Fruit fly (Drosophila melanogaster) whole organism, embryonic: ENCODE measurements around the gene CG17202.

Source experiments
- CG10462 ChIP-seq: fragments of 200-800 bp; sonication (Bioruptor generic); optimal IDR thresholded peaks from 2 replicates; lab custom pipeline; 2016; ENCODE audit warnings: missing biosample characterization, missing genetic modification characterization
- CG10959 ChIP-seq: fragments of 200-800 bp; sonication (Bioruptor generic); IDR thresholded peaks from 2 replicates; pipeline ENCODE4 v1.3.6; 2022; ENCODE audit warnings: missing biosample characterization, missing genetic modification characterization
- CG11093 ChIP-seq: fragments of 200-800 bp; sonication (Bioruptor generic); IDR thresholded peaks from 3 replicates; pipeline ENCODE4 v1.3.6; 2022; ENCODE audit warnings: missing biosample characterization, missing genetic modification characterization
- CG11247 ChIP-seq: fragments of 200-800 bp; sonication (Bioruptor generic); IDR thresholded peaks from 2 replicates; pipeline ENCODE4 v1.3.6; 2022; ENCODE audit warnings: missing biosample characterization, missing genetic modification characterization
- CG12219 ChIP-seq: fragments of 200-800 bp; sonication (Bioruptor generic); optimal IDR thresholded peaks from 3 replicates; lab custom pipeline; 2018; ENCODE audit warnings: missing biosample characterization, mild to moderate bottlenecking, missing genetic modification characterization
- CG1233 ChIP-seq: fragments of 200-800 bp; sonication (Bioruptor generic); optimal IDR thresholded peaks from 4 replicates; lab custom pipeline; 2018; ENCODE audit warnings: missing biosample characterization, mild to moderate bottlenecking, missing genetic modification characterization
- CG13775 ChIP-seq: fragments of 200-800 bp; sonication (Bioruptor generic); optimal IDR thresholded peaks from 3 replicates; lab custom pipeline; 2017; ENCODE audit warnings: missing biosample characterization, mild to moderate bottlenecking, missing genetic modification characterization
- CG14441 ChIP-seq: fragments of 200-800 bp; sonication (Bioruptor generic); IDR thresholded peaks from 2 replicates; pipeline ENCODE4 v1.3.6; 2022; ENCODE audit warnings: missing biosample characterization, missing genetic modification characterization
- CG1647 ChIP-seq: fragments of 200-800 bp; sonication (Bioruptor generic); optimal IDR thresholded peaks from 3 replicates; lab custom pipeline; 2016; ENCODE audit warnings: missing biosample characterization, missing genetic modification characterization
- CG16813 ChIP-seq: fragments of 200-800 bp; sonication (Bioruptor generic); IDR thresholded peaks from 3 replicates; pipeline ENCODE4 v1.3.6; 2022; ENCODE audit warnings: missing biosample characterization, missing genetic modification characterization; ENCODE audit not compliant: partially characterized antibody
- CG16815 ChIP-seq: fragments of 200-800 bp; sonication (Bioruptor generic); optimal IDR thresholded peaks from 3 replicates; lab custom pipeline; 2017; ENCODE audit warnings: missing biosample characterization, mild to moderate bottlenecking, missing genetic modification characterization
- CG16863 ChIP-seq: fragments of 200-800 bp; sonication (Bioruptor generic); optimal IDR thresholded peaks from 3 replicates; lab custom pipeline; 2016; ENCODE audit warnings: missing biosample characterization, missing genetic modification characterization
- CG17361 ChIP-seq: fragments of 200-800 bp; sonication (Bioruptor generic); IDR thresholded peaks from 3 replicates; pipeline ENCODE4 v1.3.6; 2022; ENCODE audit warnings: missing biosample characterization, missing genetic modification characterization
- CG17385 ChIP-seq: fragments of 200-800 bp; sonication (Bioruptor generic); optimal IDR thresholded peaks from 3 replicates; lab custom pipeline; 2018; ENCODE audit warnings: missing biosample characterization, mild to moderate bottlenecking, missing genetic modification characterization
- CG18764 ChIP-seq: fragments of 200-800 bp; sonication (Bioruptor generic); optimal IDR thresholded peaks from 3 replicates; lab custom pipeline; 2016; ENCODE audit warnings: missing biosample characterization, missing genetic modification characterization
- CG2120 ChIP-seq: fragments of 200-800 bp; sonication (Bioruptor generic); optimal IDR thresholded peaks from 3 replicates; lab custom pipeline; 2016; ENCODE audit warnings: missing biosample characterization, missing genetic modification characterization
- CG2875 ChIP-seq: fragments of 200-800 bp; sonication (Bioruptor generic); optimal IDR thresholded peaks from 2 replicates; lab custom pipeline; 2017; ENCODE audit warnings: missing biosample characterization, mild to moderate bottlenecking, missing genetic modification characterization, missing genetic modification reagents
- CG5245 ChIP-seq: fragments of 200-800 bp; sonication (Bioruptor generic); optimal IDR thresholded peaks from 3 replicates; lab custom pipeline; 2016; ENCODE audit warnings: missing biosample characterization, missing genetic modification characterization
- CG8388 ChIP-seq: fragments of 200-800 bp; sonication (Bioruptor generic); optimal IDR thresholded peaks from 2 replicates; lab custom pipeline; 2019; ENCODE audit warnings: missing biosample characterization, mild to moderate bottlenecking, missing genetic modification characterization, moderate library complexity
- CG8924 ChIP-seq: fragments of 200-800 bp; optimal IDR thresholded peaks from 3 replicates; lab custom pipeline; 2019; ENCODE audit warnings: missing biosample characterization, mild to moderate bottlenecking, missing genetic modification characterization, moderate library complexity
- CG9727 ChIP-seq: fragments of 200-800 bp; sonication (Bioruptor generic); optimal IDR thresholded peaks from 3 replicates; lab custom pipeline; 2017; ENCODE audit warnings: missing biosample characterization, mild to moderate bottlenecking, missing genetic modification characterization
- CG9817 ChIP-seq: fragments of 200-800 bp; sonication (Bioruptor generic); optimal IDR thresholded peaks from 2 replicates; lab custom pipeline; 2018; ENCODE audit warnings: missing biosample characterization, mild to moderate bottlenecking, missing genetic modification characterization, moderate library complexity
- CG9876 ChIP-seq: fragments of 200-800 bp; sonication (Bioruptor generic); optimal IDR thresholded peaks from 2 replicates; lab custom pipeline; 2016; ENCODE audit warnings: missing biosample characterization, missing genetic modification characterization
- CHES-1-like ChIP-seq: fragments of 200-800 bp; sonication (Bioruptor generic); optimal IDR thresholded peaks from 2 replicates; lab custom pipeline; 2016; ENCODE audit warnings: missing biosample characterization, missing genetic modification characterization
- Doc3 ChIP-seq: fragments of 200-800 bp; sonication (Bioruptor generic); IDR thresholded peaks from 3 replicates; pipeline ENCODE4 v1.3.6; 2022; ENCODE audit warnings: missing biosample characterization, missing genetic modification characterization; ENCODE audit not compliant: partially characterized antibody
- E2f2 ChIP-seq: fragments of 200-800 bp; sonication (Bioruptor generic); IDR thresholded peaks from 2 replicates; pipeline ENCODE4 v1.3.6; 2022; ENCODE audit warnings: missing biosample characterization, missing genetic modification characterization
- HLHmδ ChIP-seq: fragments of 200-800 bp; sonication (Bioruptor generic); optimal IDR thresholded peaks from 2 replicates; lab custom pipeline; 2018; ENCODE audit warnings: missing biosample characterization, mild to moderate bottlenecking, missing genetic modification characterization, moderate library complexity
- HmgZ ChIP-seq: fragments of 200-800 bp; sonication (Bioruptor generic); optimal IDR thresholded peaks from 2 replicates; lab custom pipeline; 2018; ENCODE audit warnings: missing biosample characterization, mild to moderate bottlenecking, missing genetic modification characterization
- Lpt ChIP-seq: fragments of >200 bp; optimal IDR thresholded peaks from 2 replicates; lab custom pipeline; 2018; ENCODE audit warnings: missing biosample characterization, missing genetic modification characterization
- Med ChIP-seq: fragments of 200-800 bp; sonication (Bioruptor generic); peaks from one replicate; lab custom pipeline; 2016; ENCODE audit warnings: missing biosample characterization, missing genetic modification characterization, mild to moderate bottlenecking, inconsistent platforms, moderate library complexity
- Mes4 ChIP-seq: fragments of 200-800 bp; sonication (Bioruptor generic); optimal IDR thresholded peaks from 2 replicates; lab custom pipeline; 2016; ENCODE audit warnings: missing biosample characterization, missing genetic modification characterization
- NC2β ChIP-seq: fragments of 200-800 bp; sonication (Bioruptor generic); optimal IDR thresholded peaks from 2 replicates; lab custom pipeline; 2016; ENCODE audit warnings: missing biosample characterization, missing genetic modification characterization
- Pdp1 ChIP-seq, 2 experiments: fragments of 200-800 bp; sonication (Bioruptor generic); optimal IDR thresholded peaks; 3 replicates each; lab custom pipeline; 2016; ENCODE audit warnings: missing biosample characterization in 2 of 2, missing genetic modification characterization in 2 of 2, mild to moderate bottlenecking in 1 of 2, moderate library complexity in 1 of 2
- Ptx1 ChIP-seq: fragments of 200-800 bp; sonication (Bioruptor generic); IDR thresholded peaks from 2 replicates; pipeline ENCODE4 v1.3.6; 2022; ENCODE audit warnings: missing biosample characterization, missing genetic modification characterization
- Sin3A ChIP-seq: fragments of >200 bp; optimal IDR thresholded peaks from 2 replicates; lab custom pipeline; 2018
- Sry-δ ChIP-seq: fragments of 200-800 bp; sonication (Bioruptor generic); optimal IDR thresholded peaks from 2 replicates; lab custom pipeline; 2016; ENCODE audit warnings: missing biosample characterization, missing genetic modification characterization
- ato ChIP-seq: fragments of 200-800 bp; sonication (Bioruptor generic); IDR thresholded peaks from 2 replicates; pipeline ENCODE4 v1.3.6; 2022; ENCODE audit warnings: missing biosample characterization, missing genetic modification characterization; ENCODE audit not compliant: partially characterized antibody
- crc ChIP-seq: fragments of 200-800 bp; sonication (Bioruptor generic); optimal IDR thresholded peaks from 2 replicates; lab custom pipeline; 2016; ENCODE audit warnings: missing biosample characterization, missing genetic modification characterization
- disco-r ChIP-seq: fragments of 200-800 bp; sonication (Bioruptor generic); optimal IDR thresholded peaks from 2 replicates; lab custom pipeline; 2016; ENCODE audit warnings: missing biosample characterization, missing genetic modification characterization
- dm ChIP-seq: fragments of 200-800 bp; sonication (Bioruptor generic); optimal IDR thresholded peaks from 3 replicates; lab custom pipeline; 2016; ENCODE audit warnings: missing biosample characterization, missing genetic modification characterization
- en ChIP-seq: fragments of 200-800 bp; sonication (Bioruptor generic); optimal IDR thresholded peaks from 2 replicates; lab custom pipeline; 2016; ENCODE audit warnings: missing biosample characterization, missing genetic modification characterization
- eve ChIP-seq, 2 experiments: fragments of >200 bp; optimal IDR thresholded peaks; 2 replicates each; lab custom pipeline; 2017; ENCODE audit warnings: missing biosample characterization in 2 of 2, missing genetic modification characterization in 2 of 2
- hb ChIP-seq: fragments of 200-800 bp; sonication (Bioruptor generic); IDR thresholded peaks from 3 replicates; pipeline ENCODE4 v1.3.6; 2022; ENCODE audit warnings: missing biosample characterization, missing genetic modification characterization; ENCODE audit not compliant: partially characterized antibody
- jigr1 ChIP-seq: fragments of 200-800 bp; sonication (Bioruptor generic); IDR thresholded peaks from 3 replicates; pipeline ENCODE4 v1.3.6; 2022; ENCODE audit warnings: missing biosample characterization, missing genetic modification characterization
- kah ChIP-seq: fragments of 200-800 bp; sonication (Bioruptor generic); optimal IDR thresholded peaks from 2 replicates; lab custom pipeline; 2018; ENCODE audit warnings: missing biosample characterization, mild to moderate bottlenecking, missing genetic modification characterization
- odd ChIP-seq: fragments of 200-800 bp; sonication (Bioruptor generic); optimal IDR thresholded peaks from 2 replicates; lab custom pipeline; 2017; ENCODE audit warnings: missing biosample characterization, mild to moderate bottlenecking, missing genetic modification characterization
- phol ChIP-seq: fragments of 200-800 bp; sonication (Bioruptor generic); optimal IDR thresholded peaks from 3 replicates; lab custom pipeline; 2018; ENCODE audit warnings: missing biosample characterization, mild to moderate bottlenecking, missing genetic modification characterization, moderate library complexity
- repo ChIP-seq: fragments of 200-800 bp; sonication (Bioruptor generic); optimal IDR thresholded peaks from 2 replicates; lab custom pipeline; 2016; ENCODE audit warnings: missing biosample characterization, missing genetic modification characterization
- schlank ChIP-seq: fragments of 200-800 bp; sonication (Bioruptor generic); optimal IDR thresholded peaks from 2 replicates; lab custom pipeline; 2018; ENCODE audit warnings: missing biosample characterization, mild to moderate bottlenecking, missing genetic modification characterization
- sens ChIP-seq: fragments of 200-800 bp; sonication (Bioruptor generic); peaks from one replicate; lab custom pipeline; 2016; ENCODE audit warnings: missing biosample characterization, missing genetic modification characterization
- shn ChIP-seq: fragments of 200-800 bp; sonication (Bioruptor generic); optimal IDR thresholded peaks from 3 replicates; lab custom pipeline; 2016; ENCODE audit warnings: missing biosample characterization, missing genetic modification characterization

Gene CG17202

DNA sequence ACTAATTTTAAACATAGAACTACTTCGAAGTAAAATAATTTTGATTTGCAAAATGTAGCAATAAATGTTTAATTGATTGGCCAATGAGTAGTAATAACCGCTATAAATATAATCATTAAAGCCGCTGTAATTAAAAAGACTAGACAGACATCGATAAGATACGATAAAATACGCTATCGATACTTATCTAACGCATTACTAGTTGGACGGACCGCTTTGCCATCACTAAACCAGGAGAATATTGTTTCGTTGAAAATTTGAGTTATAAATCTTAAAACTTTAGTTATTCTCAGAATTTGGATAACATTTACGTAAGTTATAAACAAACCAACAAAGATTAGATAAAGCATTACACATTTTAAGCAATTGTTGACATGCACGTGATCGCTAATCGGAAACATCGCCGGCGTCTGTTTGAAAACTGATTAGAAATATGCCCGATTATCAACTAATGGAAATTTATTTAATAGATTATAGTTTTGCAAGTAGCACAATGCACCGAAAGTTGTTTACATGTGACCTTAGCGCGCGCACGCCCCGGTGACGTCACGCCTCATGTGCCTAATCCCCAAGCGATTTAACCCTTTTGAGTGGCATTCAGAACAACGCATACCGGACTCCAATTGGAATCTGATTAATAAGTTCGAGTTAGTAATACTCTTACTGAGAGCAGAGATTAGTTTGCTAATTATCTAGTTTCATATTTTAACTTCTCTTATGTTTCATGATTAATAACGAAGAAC lies 17.0 kb downstream of the CG17202 start, which contains the start of gene Desat1 (continued):
- TF ChIP-seq CG11247 (GFP tag; lab: Robert Waterston, UW) = no peak
- no peak for TF ChIP-seq Ptx1 (GFP tag; lab: Robert Waterston, UW)
- no peak for TF ChIP-seq shn (GFP tag; lab: Kevin White, UChicago)
- no peak for TF ChIP-seq CG13775 (GFP tag; lab: Kevin White, UChicago)
- TF ChIP-seq disco-r (GFP tag; lab: Kevin White, UChicago) = no peak
- TF ChIP-seq CG8924 (tag; lab: Kevin White, UChicago) = peak; percentile 34
- TF ChIP-seq CG5245 (GFP tag; lab: Kevin White, UChicago) = no peak
- no peak for TF ChIP-seq HLHmδ (GFP tag; lab: Kevin White, UChicago)
- peak; percentile 79 for TF ChIP-seq hb (GFP tag; lab: Robert Waterston, UW)
- no peak for TF ChIP-seq CG8388 (GFP tag; lab: Kevin White, UChicago)
- no peak for TF ChIP-seq CG2875 (GFP tag; lab: Kevin White, UChicago)
- no peak for TF ChIP-seq Lpt
- no peak for TF ChIP-seq odd (GFP tag; lab: Kevin White, UChicago)
- no peak for TF ChIP-seq Sin3A
- TF ChIP-seq Med = peak; percentile 72
- TF ChIP-seq crc (GFP tag; lab: Kevin White, UChicago) = no peak
- peak; percentile 86 for TF ChIP-seq ato
- no peak for TF ChIP-seq Mes4 (GFP tag; lab: Kevin White, UChicago)
- no peak for TF ChIP-seq CG9727 (GFP tag; lab: Kevin White, UChicago)
- no peak for TF ChIP-seq CG10462 (GFP tag; lab: Kevin White, UChicago)
- TF ChIP-seq kah (GFP tag; lab: Kevin White, UChicago) = no peak
- TF ChIP-seq CG2120 (GFP tag; lab: Kevin White, UChicago) = peak; percentile 51
- no peak for TF ChIP-seq en
- TF ChIP-seq CG1233 (GFP tag; lab: Kevin White, UChicago) = no peak
- TF ChIP-seq CG17361 (GFP tag; lab: Robert Waterston, UW) = peak; percentile 26; the same call in 1 of the 3 replicates
- peak; percentile 90 for TF ChIP-seq CG16813
- peak; percentile 4 for TF ChIP-seq NC2β
- no peak for TF ChIP-seq CG9817 (tag; lab: Kevin White, UChicago)
- TF ChIP-seq Pdp1 (GFP tag; optimal IDR thresholded peaks at IDR 0.05; lab: Kevin White, UChicago) = peak in 1 of 2 experiments; percentile 60
- no peak for TF ChIP-seq CG1647
- TF ChIP-seq HmgZ (tag; lab: Kevin White, UChicago) = peak; percentile 36
- TF ChIP-seq CG17385 = no peak
- TF ChIP-seq Doc3 = peak; percentile 90
- no peak for TF ChIP-seq repo
- no peak for TF ChIP-seq CG18764 (GFP tag; lab: Kevin White, UChicago)
- peak; percentile 5 for TF ChIP-seq CHES-1-like (GFP tag; lab: Kevin White, UChicago)
- TF ChIP-seq CG16863 (GFP tag; lab: Kevin White, UChicago) = no peak
- TF ChIP-seq Sry-δ (GFP tag; lab: Kevin White, UChicago) = peak; percentile 93
- peak; percentile 49; the same call in 1 of the 2 replicates for TF ChIP-seq E2f2 (GFP tag; lab: Robert Waterston, UW)
- peak; percentile 9 for TF ChIP-seq phol (tag; lab: Kevin White, UChicago)
- no peak for TF ChIP-seq CG9876 (GFP tag; lab: Kevin White, UChicago)
- TF ChIP-seq CG10959 (GFP tag; lab: Robert Waterston, UW) = no peak
- no peak for TF ChIP-seq CG14441
- TF ChIP-seq dm (GFP tag; lab: Kevin White, UChicago) = no peak
- TF ChIP-seq sens (GFP tag; lab: Kevin White, UChicago) = peak; percentile 69
- no peak for TF ChIP-seq eve (GFP tag; optimal IDR thresholded peaks at IDR 0.05; lab: Kevin White, UChicago)
- TF ChIP-seq schlank (tag; lab: Kevin White, UChicago) = no peak
- TF ChIP-seq jigr1 (GFP tag; lab: Robert Waterston, UW) = no peak
- TF ChIP-seq CG12219 (GFP tag; lab: Kevin White, UChicago) = no peak
- no peak for TF ChIP-seq CG11093 (GFP tag; lab: Robert Waterston, UW)
- TF ChIP-seq CG16815 = no peak
